Fruit fly (Drosophila melanogaster): ENCODE results near the gene CG42674.

Gene CG42674

DNA sequence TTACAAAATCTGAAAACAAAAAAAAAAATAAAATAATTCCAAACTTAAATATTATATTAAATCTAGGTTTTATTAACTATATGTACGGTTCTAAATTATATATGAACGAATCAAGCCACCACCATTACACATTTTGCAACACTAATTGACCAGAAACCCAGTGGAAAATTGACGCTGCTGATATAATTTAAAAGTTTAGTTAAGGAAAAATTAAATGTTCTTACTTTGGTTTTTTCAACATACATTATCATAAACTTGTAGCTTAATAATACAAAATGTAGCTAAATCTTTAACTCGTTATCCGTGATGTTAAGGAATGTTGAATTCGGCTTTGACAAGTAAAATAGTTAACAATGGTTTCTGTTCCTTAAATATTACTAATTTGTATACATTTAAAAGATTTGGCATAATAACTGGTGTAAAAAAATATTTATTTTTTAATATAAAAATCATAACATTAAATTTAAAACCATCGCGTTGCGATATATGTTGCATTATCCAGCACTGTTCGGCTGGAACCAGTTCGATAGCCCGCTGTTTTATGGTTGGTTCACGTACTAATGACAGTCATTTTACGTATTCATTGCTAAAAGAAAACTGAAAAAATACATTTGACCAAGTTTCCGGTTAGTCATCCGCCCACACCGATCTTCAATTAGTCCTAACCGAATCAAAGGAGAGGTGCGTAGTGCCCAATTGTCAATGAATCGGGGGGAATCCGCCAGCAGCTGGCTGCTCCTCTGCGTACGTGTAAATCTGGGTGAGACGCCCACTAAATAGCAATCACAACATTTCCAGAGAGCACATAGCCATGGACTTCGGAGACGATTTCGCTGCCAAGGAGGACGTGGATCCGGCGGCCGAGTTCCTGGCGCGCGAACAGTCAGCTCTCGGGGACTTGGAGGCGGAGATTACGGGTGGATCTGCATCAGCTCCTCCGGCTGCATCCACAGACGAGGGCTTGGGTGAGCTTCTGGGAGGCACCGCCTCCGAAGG lies 44.2 kb upstream of the CG42674 start (continued):
- TF ChIP-seq Hr38 (GFP tag; optimal IDR thresholded peaks at IDR 0.05) (no peak), Sox102F (GFP tag; optimal IDR thresholded peaks at IDR 0.05) (peak; percentile 52), CG4318 (GFP tag; optimal IDR thresholded peaks at IDR 0.05) (peak; percentile 55), CG8319 (GFP tag; optimal IDR thresholded peaks at IDR 0.05) (peak; percentile 4), net (GFP tag; optimal IDR thresholded peaks at IDR 0.05) (peak; percentile 52), esn (GFP tag; optimal IDR thresholded peaks at IDR 0.05) (peak; percentile 69), CG32006 (GFP tag; optimal IDR thresholded peaks at IDR 0.05) (peak; percentile 71), dac (GFP tag; optimal IDR thresholded peaks at IDR 0.05) (no peak), Ets21C (GFP tag; optimal IDR thresholded peaks at IDR 0.05) (peak; percentile 18), Eip93F (GFP tag; optimal IDR thresholded peaks at IDR 0.05) (peak; percentile 8), CG3919 (GFP tag; optimal IDR thresholded peaks at IDR 0.05) (peak; percentile 58), CG8119 (GFP tag; IDR thresholded peaks at IDR 0.05) (peak; percentile 58; the same call in 2 of the 3 replicates), Hr4 (GFP tag; optimal IDR thresholded peaks at IDR 0.05) (peak; percentile 60), fd85E (GFP tag; optimal IDR thresholded peaks at IDR 0.05) (peak; percentile 14), vri (GFP tag; optimal IDR thresholded peaks at IDR 0.05) (peak; percentile 4), CG11294 (GFP tag; IDR thresholded peaks at IDR 0.05) (peak; percentile 29; the same call in 1 of the 2 replicates), fd59A (GFP tag; optimal IDR thresholded peaks at IDR 0.05) (peak; percentile 7), Sox14 (GFP tag; optimal IDR thresholded peaks at IDR 0.05) (peak; percentile 3), ss (GFP tag; optimal IDR thresholded peaks at IDR 0.05) (peak in 1 of 2 experiments; percentile 52), pdm3 (GFP tag; optimal IDR thresholded peaks at IDR 0.05) (peak; percentile 64), CG1621 (tag; optimal IDR thresholded peaks at IDR 0.05) (no peak), CG34406 (GFP tag; optimal IDR thresholded peaks at IDR 0.05) (peak; percentile 67), achi (GFP tag; optimal IDR thresholded peaks at IDR 0.05) (peak; percentile 63), svp (GFP tag) (peak; percentile 74), Blimp-1 (GFP tag; optimal IDR thresholded peaks at IDR 0.05) (no peak), cyc (GFP tag; optimal IDR thresholded peaks at IDR 0.05) (peak; percentile 46), CG15336 (GFP tag; IDR thresholded peaks at IDR 0.05) (peak; percentile 47), Smox (GFP tag; optimal IDR thresholded peaks at IDR 0.05) (peak; percentile 52), CG7368 (GFP tag; optimal IDR thresholded peaks at IDR 0.05) (peak; percentile 22), topi (GFP tag; optimal IDR thresholded peaks at IDR 0.05) (peak; percentile 54), CG6276 (GFP tag; optimal IDR thresholded peaks at IDR 0.05) (no peak), Eip75B (GFP tag; optimal IDR thresholded peaks at IDR 0.05) (peak; percentile 50), CG9139 (GFP tag; optimal IDR thresholded peaks at IDR 0.05) (peak; percentile 20), OdsH (GFP tag; optimal IDR thresholded peaks at IDR 0.05) (peak; percentile 63), Met (GFP tag; optimal IDR thresholded peaks at IDR 0.05) (peak; percentile 64)

DNA sequence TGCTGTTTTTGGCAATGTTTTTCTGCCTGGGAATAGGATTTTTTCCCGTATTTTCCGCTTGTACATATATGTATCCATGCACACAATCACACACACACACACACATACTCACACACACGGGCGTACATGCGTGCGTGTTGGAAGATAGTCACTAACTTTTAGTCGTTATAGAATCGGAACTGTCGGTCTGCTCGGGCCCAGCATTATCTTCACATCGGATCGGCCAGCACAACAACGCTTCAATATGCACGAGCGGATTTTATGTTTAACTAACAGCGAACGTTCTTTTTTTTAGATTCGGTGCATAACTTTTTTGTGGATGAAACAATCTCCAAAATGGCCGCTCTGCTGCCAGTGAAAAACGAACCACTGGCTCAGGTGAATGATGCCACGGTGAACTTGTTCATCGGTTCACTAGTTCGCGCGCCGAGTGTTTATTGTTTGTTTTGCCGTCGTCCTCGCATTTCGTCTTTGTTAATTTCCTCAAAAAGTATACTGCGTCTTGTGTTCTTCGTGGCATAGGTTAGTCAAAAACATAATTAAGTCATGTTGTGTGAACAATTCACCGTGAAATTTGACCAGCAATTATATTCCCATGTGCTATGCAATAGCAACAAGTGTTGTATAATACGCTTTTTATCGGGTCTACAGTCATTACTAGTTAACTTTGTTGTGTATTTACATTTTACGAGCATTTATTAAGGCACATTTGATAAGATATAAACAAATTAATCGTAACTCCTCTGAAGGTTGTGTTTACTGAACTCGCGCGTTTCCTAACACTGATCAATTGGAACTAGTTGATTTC lies 43.2 kb upstream of the CG42674 start, which contains the start of the genes CG6951 and CG17233:
Gene CG6951, plus strand, starts transcription at position 105 of the 808 bp plus-strand sequence.
Gene CG17233, minus strand, starts transcription at position 741 of the 808 bp plus-strand sequence.
- TF ChIP-seq fkh (GFP tag; optimal IDR thresholded peaks at IDR 0.05) (peak; percentile 89), CG6808 (GFP tag; optimal IDR thresholded peaks at IDR 0.05) (no peak)

All from whole organism, prepupa.